Worm (Caenorhabditis elegans) whole organism, L2 larva: ENCODE data around the gene uda-1.
A peak's percentile ranks its signal among the peaks of the same experiment; 100 is the strongest.

Experiments used
- F13H6.1 ChIP-seq: sonication (generic microtip); optimal IDR thresholded peaks from 2 replicates; lab custom pipeline; 2016; ENCODE audit warnings: missing genetic modification characterization, missing compliant biosample characterization
- Y55F3AM.14 ChIP-seq: fragments of 200-800 bp; sonication (Bioruptor generic); optimal IDR thresholded peaks from 2 replicates; lab custom pipeline; 2018; ENCODE audit warnings: mild to moderate bottlenecking, missing genetic modification characterization, missing compliant biosample characterization
- ZK546.5 ChIP-seq: sonication (generic microtip); optimal IDR thresholded peaks from 2 replicates; lab custom pipeline; 2017; ENCODE audit warnings: missing biosample characterization, missing genetic modification characterization
- alr-1 ChIP-seq: fragments of 150-350 bp; optimal IDR thresholded peaks from 2 replicates; lab custom pipeline; 2014; ENCODE audit warnings: missing biosample characterization, missing genetic modification characterization
- ama-1 ChIP-seq: fragments of 150-350 bp; optimal IDR thresholded peaks from 2 replicates; lab custom pipeline; 2018; ENCODE audit warnings: inconsistent platforms
- blmp-1 ChIP-seq: sonication (generic microtip); optimal IDR thresholded peaks from 2 replicates; lab custom pipeline; 2017; ENCODE audit warnings: missing genetic modification characterization, mild to moderate bottlenecking, missing compliant biosample characterization, antibody characterized with exemption, moderate library complexity; ENCODE audit not compliant: insufficient read depth
- crh-2 ChIP-seq: sonication (generic microtip); optimal IDR thresholded peaks from 2 replicates; lab custom pipeline; 2017; ENCODE audit warnings: missing biosample characterization, missing genetic modification characterization
- dmd-4 ChIP-seq: sonication (generic microtip); optimal IDR thresholded peaks from 2 replicates; lab custom pipeline; 2017; ENCODE audit warnings: missing biosample characterization, missing genetic modification characterization
- egl-27 ChIP-seq: sonication (generic microtip); optimal IDR thresholded peaks from 3 replicates; lab custom pipeline; 2017; ENCODE audit warnings: missing biosample characterization, missing genetic modification reagents, missing genetic modification characterization
- elt-1 ChIP-seq: fragments of 150-350 bp; optimal IDR thresholded peaks from 2 replicates; lab custom pipeline; 2014; ENCODE audit warnings: missing biosample characterization, missing genetic modification characterization
- elt-3 ChIP-seq: sonication (generic microtip); optimal IDR thresholded peaks from 2 replicates; lab custom pipeline; 2017; ENCODE audit warnings: missing biosample characterization, missing genetic modification characterization
- fos-1 ChIP-seq: fragments of 150-350 bp; optimal IDR thresholded peaks from 2 replicates; lab custom pipeline; 2014; ENCODE audit warnings: missing biosample characterization, missing genetic modification characterization
- lin-11 ChIP-seq: fragments of 150-350 bp; sonication (generic microtip); optimal IDR thresholded peaks from 2 replicates; lab custom pipeline; 2014; ENCODE audit warnings: missing biosample characterization, missing genetic modification characterization, inconsistent platforms, mixed read lengths
- lin-13 ChIP-seq: fragments of 150-350 bp; optimal IDR thresholded peaks from 2 replicates; lab custom pipeline; 2014; ENCODE audit warnings: missing biosample characterization, missing genetic modification reagents, missing genetic modification characterization
- lin-39 ChIP-seq: fragments of 150-350 bp; optimal IDR thresholded peaks from 2 replicates; lab custom pipeline; 2014; ENCODE audit warnings: missing biosample characterization, missing genetic modification reagents, missing genetic modification characterization
- mab-5 ChIP-seq: fragments of 150-350 bp; optimal IDR thresholded peaks from 2 replicates; lab custom pipeline; 2014; ENCODE audit warnings: missing biosample characterization, missing genetic modification characterization
- mbf-1 ChIP-seq: sonication (generic microtip); optimal IDR thresholded peaks from 2 replicates; lab custom pipeline; 2017; ENCODE audit warnings: missing biosample characterization, missing genetic modification characterization
- nhr-10 ChIP-seq: sonication (generic microtip); optimal IDR thresholded peaks from 2 replicates; lab custom pipeline; 2017; ENCODE audit warnings: missing biosample characterization, missing genetic modification characterization
- nhr-12 ChIP-seq: fragments of 150-350 bp; optimal IDR thresholded peaks from 2 replicates; lab custom pipeline; 2014; ENCODE audit warnings: missing biosample characterization, missing genetic modification characterization
- nhr-129 ChIP-seq: fragments of 150-350 bp; optimal IDR thresholded peaks from 2 replicates; lab custom pipeline; 2014; ENCODE audit warnings: missing biosample characterization, missing genetic modification characterization
- nhr-21 ChIP-seq: fragments of 150-350 bp; optimal IDR thresholded peaks from 2 replicates; lab custom pipeline; 2014; ENCODE audit warnings: missing biosample characterization, missing genetic modification characterization
- nhr-23 ChIP-seq: fragments of 150-350 bp; optimal IDR thresholded peaks from 2 replicates; lab custom pipeline; 2014; ENCODE audit warnings: missing biosample characterization, missing genetic modification reagents, missing genetic modification characterization
- nhr-237 ChIP-seq: fragments of 150-350 bp; optimal IDR thresholded peaks from 2 replicates; lab custom pipeline; 2014; ENCODE audit warnings: missing biosample characterization, missing genetic modification characterization
- nhr-6 ChIP-seq: fragments of 150-350 bp; optimal IDR thresholded peaks from 2 replicates; lab custom pipeline; 2014; ENCODE audit warnings: missing biosample characterization, missing genetic modification characterization
- skn-1 ChIP-seq: sonication (generic microtip); optimal IDR thresholded peaks from 2 replicates; lab custom pipeline; 2017; ENCODE audit warnings: missing biosample characterization, missing genetic modification characterization
- sma-3 ChIP-seq: sonication (generic microtip); optimal IDR thresholded peaks from 2 replicates; lab custom pipeline; 2016; ENCODE audit warnings: missing genetic modification reagents, missing genetic modification characterization, missing compliant biosample characterization
- sma-9 ChIP-seq, 2 experiments: fragments of 150-350 bp in 1 of 2; sonication (generic microtip) in 1 of 2; optimal IDR thresholded peaks; 2 replicates each; lab custom pipeline; 2014 to 2016; ENCODE audit warnings: missing genetic modification characterization in 2 of 2, mild to moderate bottlenecking in 1 of 2, missing biosample characterization in 1 of 2, missing compliant biosample characterization in 1 of 2, missing genetic modification reagents in 1 of 2, moderate library complexity in 1 of 2
- snpc-4 ChIP-seq: fragments of 150-350 bp; optimal IDR thresholded peaks from 2 replicates; lab custom pipeline; 2014; ENCODE audit warnings: missing biosample characterization, missing genetic modification characterization
- zag-1 ChIP-seq: fragments of 150-350 bp; optimal IDR thresholded peaks from 2 replicates; lab custom pipeline; 2014; ENCODE audit warnings: missing biosample characterization, missing genetic modification characterization
- ztf-1 ChIP-seq: fragments of 200-800 bp; sonication (Bioruptor generic); conservative IDR thresholded peaks from 2 replicates; pipeline ENCODE4 v1.3.6; 2022; ENCODE audit warnings: missing genetic modification characterization, missing compliant biosample characterization
- ztf-11 ChIP-seq: sonication (generic microtip); optimal IDR thresholded peaks from 2 replicates; lab custom pipeline; 2017; ENCODE audit warnings: missing biosample characterization, missing genetic modification characterization

Gene uda-1

DNA sequence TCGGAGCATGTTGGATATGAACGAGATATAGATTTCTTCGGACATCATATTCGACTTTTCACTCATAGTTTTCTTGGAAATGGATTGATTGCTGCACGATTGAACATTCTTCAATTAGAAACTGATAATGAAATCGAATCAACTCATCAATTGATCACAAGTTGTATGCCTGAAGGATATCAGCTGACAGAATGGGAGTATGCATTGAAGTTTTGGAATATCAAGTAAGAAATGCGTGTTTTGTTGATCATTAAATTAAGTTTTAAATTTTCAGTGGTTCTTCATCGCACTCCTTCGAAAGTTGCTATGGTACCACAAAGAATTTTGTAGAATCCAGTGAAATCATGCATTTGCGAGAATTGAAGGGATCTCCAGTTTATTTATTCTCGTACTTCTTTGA, 1.8 kb downstream of the uda-1 start:
- TF ChIP-seq nhr-129 (tag; lab: Kevin White, UChicago): peak; percentile 10
- TF ChIP-seq elt-1: no peak

DNA sequence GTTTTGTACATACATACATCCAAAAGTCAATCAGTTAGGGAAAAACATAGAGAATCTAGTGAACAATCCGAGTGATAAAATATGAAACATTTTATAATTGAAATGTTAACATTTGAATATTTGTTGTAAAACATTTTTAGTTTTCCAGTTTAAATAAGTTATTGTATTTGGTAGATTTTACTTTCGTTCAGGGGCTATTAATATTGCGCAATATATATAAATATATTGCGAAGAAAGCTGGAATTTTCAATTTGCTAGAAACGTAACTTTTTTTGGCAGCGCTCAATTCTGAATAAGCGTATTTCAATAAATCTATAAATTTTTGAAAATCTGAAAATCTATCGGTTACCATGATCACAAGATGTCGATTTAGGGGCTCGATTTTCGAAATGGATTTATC, 2.9 kb downstream of the uda-1 start:
- no peak for TF ChIP-seq lin-39 (tag; lab: Kevin White, UChicago)
- TF ChIP-seq egl-27 (tag; lab: Kevin White, UChicago): no peak
- TF ChIP-seq ama-1 (lab: Kevin White, UChicago): no peak
- no peak for TF ChIP-seq Y55F3AM.14
- TF ChIP-seq mab-5 (tag; lab: Kevin White, UChicago): no peak
- no peak for TF ChIP-seq elt-3 (tag; lab: Kevin White, UChicago)
- no peak for TF ChIP-seq alr-1 (tag; lab: Kevin White, UChicago)
- no peak for TF ChIP-seq lin-13
- TF ChIP-seq nhr-12 (tag; lab: Kevin White, UChicago): no peak

DNA sequence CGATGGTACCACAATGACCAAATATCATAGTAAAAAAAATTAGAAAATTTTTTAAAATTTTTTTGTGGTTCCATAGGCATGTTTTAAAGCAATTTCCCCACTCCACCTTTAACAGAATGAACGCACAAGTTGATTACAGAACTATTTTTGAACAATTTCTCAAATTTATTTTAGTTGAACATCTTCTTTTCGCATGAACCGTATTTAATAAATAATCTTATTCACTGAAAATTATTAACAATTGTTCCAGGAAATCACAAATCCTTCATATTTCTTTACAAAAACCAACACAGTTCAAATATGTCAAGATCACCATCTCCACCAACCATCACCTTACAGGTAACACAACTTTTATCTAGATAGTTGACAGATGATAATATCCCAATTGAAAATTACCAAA, 7.1 kb downstream of the uda-1 start, which contains the start of gene lea-1:
lea-1 (plus strand) TSS at position 301 of the 400 bp plus-strand sequence.
- TF ChIP-seq nhr-237 (no peak), snpc-4 (tag; lab: Kevin White, UChicago) (no peak), nhr-12 (tag; lab: Kevin White, UChicago) (no peak), nhr-23 (tag; lab: Kevin White, UChicago) (no peak), zag-1 (tag; lab: Kevin White, UChicago) (no peak), egl-27 (tag; lab: Kevin White, UChicago) (no peak), nhr-129 (tag; lab: Kevin White, UChicago) (no peak), ztf-1 (GFP tag; lab: Robert Waterston, UW) (no peak), skn-1 (tag; lab: Kevin White, UChicago) (no peak), F13H6.1 (tag; lab: Kevin White, UChicago) (no peak), nhr-10 (tag; lab: Kevin White, UChicago) (no peak), ztf-11 (no peak), nhr-21 (tag; lab: Kevin White, UChicago) (no peak), lin-11 (no peak)

DNA sequence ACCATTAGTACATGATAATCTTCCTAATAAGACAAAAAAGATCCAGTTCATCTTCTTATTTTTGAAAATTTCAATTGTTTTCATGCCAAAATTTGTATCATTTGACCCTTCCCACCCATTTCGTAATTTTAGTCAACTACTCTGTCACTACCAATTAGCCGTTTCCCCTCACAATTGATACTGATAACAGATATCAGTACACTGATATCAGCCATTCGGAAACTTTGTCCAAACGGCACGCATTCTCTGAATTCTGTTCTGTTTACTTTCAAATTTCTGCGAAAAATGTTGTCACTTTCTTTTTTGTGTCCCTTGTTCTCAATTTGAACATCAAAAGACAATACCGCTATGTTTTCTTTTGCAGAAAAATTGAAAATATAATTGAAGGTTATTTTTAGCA, 8.1 kb downstream of the uda-1 start:
- TF ChIP-seq elt-1 (no peak), sma-3 (GFP tag; lab: Kevin White, UChicago) (no peak), lin-13 (no peak), blmp-1 (tag; lab: Kevin White, UChicago) (peak; percentile 29), nhr-129 (tag; lab: Kevin White, UChicago) (peak; percentile 11), mab-5 (tag; lab: Kevin White, UChicago) (no peak), dmd-4 (tag; lab: Kevin White, UChicago) (no peak), fos-1 (peak; percentile 76), egl-27 (tag; lab: Kevin White, UChicago) (no peak), sma-9 (GFP tag; optimal IDR thresholded peaks at IDR 0.05; lab: Kevin White, UChicago) (peak; percentile 31), sma-9 (tag; optimal IDR thresholded peaks at IDR 0.05; lab: Kevin White, UChicago) (no peak)

DNA sequence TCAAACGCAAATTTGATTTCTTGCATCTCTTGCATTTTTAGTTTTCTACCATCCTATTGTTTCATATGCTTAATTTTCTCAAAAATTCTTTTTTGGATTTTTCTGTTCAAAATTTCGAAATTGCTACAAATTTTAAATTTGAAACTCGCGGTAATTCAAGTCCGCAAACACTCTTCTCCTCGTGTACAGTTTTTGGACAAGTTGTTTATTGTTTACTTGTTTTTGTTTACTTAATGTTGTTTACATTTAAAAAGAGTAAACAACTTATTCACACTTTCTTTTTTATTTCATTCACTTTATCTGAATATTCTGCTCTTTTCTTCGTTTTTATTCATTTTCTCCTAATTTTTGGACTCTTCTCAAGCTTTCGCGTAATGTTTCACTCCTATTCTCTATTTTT, 13.7 kb downstream of the uda-1 start:
- TF ChIP-seq elt-3 (tag; lab: Kevin White, UChicago): no peak
- TF ChIP-seq nhr-6 (tag; lab: Kevin White, UChicago): no peak
- no peak for TF ChIP-seq ztf-11
- no peak for TF ChIP-seq nhr-10 (tag; lab: Kevin White, UChicago)
- no peak for TF ChIP-seq sma-3 (GFP tag; lab: Kevin White, UChicago)
- no peak for TF ChIP-seq blmp-1 (tag; lab: Kevin White, UChicago)
- TF ChIP-seq nhr-237: no peak
- TF ChIP-seq crh-2 (tag; lab: Kevin White, UChicago): no peak
- no peak for TF ChIP-seq mbf-1 (tag; lab: Kevin White, UChicago)
- no peak for TF ChIP-seq ZK546.5 (tag; lab: Kevin White, UChicago)
- TF ChIP-seq F13H6.1 (tag; lab: Kevin White, UChicago): no peak
- TF ChIP-seq lin-39 (tag; lab: Kevin White, UChicago): no peak
- no peak for TF ChIP-seq ama-1 (lab: Kevin White, UChicago)
- no peak for TF ChIP-seq sma-9 (GFP tag; optimal IDR thresholded peaks at IDR 0.05; lab: Kevin White, UChicago)
- no peak for TF ChIP-seq sma-9 (tag; optimal IDR thresholded peaks at IDR 0.05; lab: Kevin White, UChicago)
